Fruit fly (Drosophila melanogaster) whole organism, adult: ENCODE results near the gene CG46439.

Experiments used
- CG33017 ChIP-seq: fragments of 200-800 bp; sonication (Bioruptor generic); optimal IDR thresholded peaks from 2 replicates; lab custom pipeline; 2018; ENCODE audit warnings: missing biosample characterization, mild to moderate bottlenecking, missing genetic modification characterization, moderate library complexity
- CG5204 ChIP-seq: fragments of 200-800 bp; sonication (Bioruptor generic); optimal IDR thresholded peaks from 2 replicates; lab custom pipeline; 2016; ENCODE audit warnings: missing biosample characterization, missing genetic modification characterization
- CG7101 ChIP-seq: fragments of 200-800 bp; sonication (Bioruptor generic); optimal IDR thresholded peaks from 2 replicates; lab custom pipeline; 2018; ENCODE audit warnings: missing biosample characterization, mild to moderate bottlenecking, missing genetic modification characterization, moderate library complexity
- Clk ChIP-seq: fragments of 200-800 bp; sonication (Bioruptor generic); optimal IDR thresholded peaks from 2 replicates; lab custom pipeline; 2017; ENCODE audit warnings: missing biosample characterization, missing genetic modification characterization
- Crg-1 ChIP-seq: fragments of 200-800 bp; sonication (Bioruptor generic); optimal IDR thresholded peaks from 2 replicates; lab custom pipeline; 2016; ENCODE audit warnings: missing biosample characterization, missing genetic modification characterization
- cic ChIP-seq: fragments of 200-800 bp; sonication (Bioruptor generic); optimal IDR thresholded peaks from 2 replicates; lab custom pipeline; 2017; ENCODE audit warnings: missing biosample characterization, mild to moderate bottlenecking, missing genetic modification characterization, moderate library complexity
- cnc ChIP-seq, 2 experiments: fragments of >200 bp; optimal IDR thresholded peaks; 2 replicates each; lab custom pipeline; 2017
- kay ChIP-seq: fragments of 200-800 bp; sonication (Bioruptor generic); peaks from one replicate; lab custom pipeline; 2016; ENCODE audit warnings: missing biosample characterization, missing genetic modification characterization, borderline replicate concordance
- ovo ChIP-seq: fragments of 200-800 bp; sonication (Bioruptor generic); optimal IDR thresholded peaks from 2 replicates; lab custom pipeline; 2016; ENCODE audit warnings: missing biosample characterization, missing genetic modification characterization
- pad ChIP-seq: fragments of 200-800 bp; sonication (Bioruptor generic); optimal IDR thresholded peaks from 3 replicates; lab custom pipeline; 2017; ENCODE audit warnings: missing biosample characterization, missing genetic modification characterization, mild to moderate bottlenecking, moderate library complexity, missing genetic modification reagents
- tj ChIP-seq: fragments of 200-800 bp; sonication (Bioruptor generic); optimal IDR thresholded peaks from 3 replicates; lab custom pipeline; 2017; ENCODE audit warnings: missing biosample characterization, mild to moderate bottlenecking, missing genetic modification characterization, moderate library complexity

dm6 chr3L:11124841-11125240, 28.8 kb upstream of the CG46439 start:
- TF ChIP-seq cnc (optimal IDR thresholded peaks at IDR 0.05; lab: Kevin White, UChicago), result no peak
- TF ChIP-seq tj, result no peak
- TF ChIP-seq pad, result no peak
- TF ChIP-seq kay (GFP tag; lab: Kevin White, UChicago), result no peak
- TF ChIP-seq CG33017, result no peak
- no peak for TF ChIP-seq Crg-1 (GFP tag; lab: Kevin White, UChicago)
- no peak for TF ChIP-seq ovo (GFP tag; lab: Kevin White, UChicago)
- TF ChIP-seq CG7101 (tag; lab: Kevin White, UChicago), result no peak
- TF ChIP-seq CG5204 (GFP tag; lab: Kevin White, UChicago), result no peak
- TF ChIP-seq cic (GFP tag; lab: Kevin White, UChicago), result no peak
- TF ChIP-seq Clk (GFP tag; lab: Kevin White, UChicago), result no peak
